Worm (Caenorhabditis elegans) whole organism, L3 larva: Measurements from ENCODE around the gene C09G4.4.

ENCODE experiments used
- ama-1 ChIP-seq: fragments of 150-350 bp; optimal IDR thresholded peaks from 2 replicates; lab custom pipeline; 2018
- ceh-16 ChIP-seq: sonication (generic microtip); optimal IDR thresholded peaks from 2 replicates; lab custom pipeline; 2017; ENCODE audit warnings: missing biosample characterization, missing genetic modification characterization
- egl-27 ChIP-seq: sonication (generic microtip); optimal IDR thresholded peaks from 4 replicates; lab custom pipeline; 2017; ENCODE audit warnings: missing biosample characterization, missing genetic modification reagents, missing genetic modification characterization
- nhr-11 ChIP-seq: fragments of 150-350 bp; optimal IDR thresholded peaks from 2 replicates; lab custom pipeline; 2014; ENCODE audit warnings: missing biosample characterization, missing genetic modification characterization
- nhr-237 ChIP-seq: fragments of 150-350 bp; optimal IDR thresholded peaks from 2 replicates; lab custom pipeline; 2014; ENCODE audit warnings: missing biosample characterization, missing genetic modification characterization
- nhr-25 ChIP-seq: sonication (generic microtip); optimal IDR thresholded peaks from 2 replicates; lab custom pipeline; 2017; ENCODE audit warnings: missing biosample characterization, missing genetic modification characterization
- nhr-76 ChIP-seq: fragments of 150-350 bp; sonication (generic microtip); optimal IDR thresholded peaks from 5 replicates; lab custom pipeline; 2014; ENCODE audit warnings: missing biosample characterization, missing genetic modification characterization
- pha-4 ChIP-seq: fragments of 150-350 bp; optimal IDR thresholded peaks from 2 replicates; lab custom pipeline; 2014; ENCODE audit warnings: missing biosample characterization, missing genetic modification reagents, missing genetic modification characterization
- snpc-4 ChIP-seq: fragments of 150-350 bp; optimal IDR thresholded peaks from 2 replicates; lab custom pipeline; 2014; ENCODE audit warnings: missing biosample characterization, missing genetic modification characterization
- tbx-2 ChIP-seq: sonication (generic microtip); optimal IDR thresholded peaks from 2 replicates; lab custom pipeline; 2016; ENCODE audit warnings: mild to moderate bottlenecking, missing genetic modification characterization, missing compliant biosample characterization
- unc-62 ChIP-seq: fragments of 150-350 bp; sonication (generic microtip); optimal IDR thresholded peaks from 4 replicates; lab custom pipeline; 2014; ENCODE audit warnings: missing biosample characterization, missing genetic modification reagents, missing genetic modification characterization
- ztf-11 ChIP-seq: fragments of 150-350 bp; optimal IDR thresholded peaks from 2 replicates; lab custom pipeline; 2014; ENCODE audit warnings: missing biosample characterization, missing genetic modification characterization
- ztf-4 ChIP-seq: fragments of 150-350 bp; optimal IDR thresholded peaks from 2 replicates; lab custom pipeline; 2014; ENCODE audit warnings: missing biosample characterization, missing genetic modification characterization

DNA sequence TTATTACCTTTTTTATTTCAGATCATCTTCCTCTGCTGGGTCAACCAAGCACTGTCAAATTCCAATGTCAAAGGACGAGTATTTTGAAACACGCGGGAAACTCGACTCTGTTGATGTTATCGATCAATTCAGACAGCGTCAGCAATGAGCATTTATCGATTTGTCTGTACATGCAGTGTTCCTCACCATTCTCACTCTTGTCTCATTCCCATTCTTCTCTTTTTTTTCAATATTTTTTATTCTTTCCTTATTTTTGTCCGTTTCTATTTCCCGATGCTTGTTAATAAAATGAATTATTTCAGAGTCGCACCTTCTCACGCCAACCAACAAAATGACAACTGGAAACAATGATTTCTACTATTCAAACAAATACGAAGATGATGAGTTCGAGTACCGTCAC lies 840 bp downstream of the C09G4.4 start, which contains the start of gene cks-1:
- TF ChIP-seq snpc-4 (tag; lab: Kevin White, UChicago) (no peak), tbx-2 (tag; lab: Kevin White, UChicago) (no peak), ceh-16 (no peak), nhr-25 (no peak), nhr-237 (no peak), ztf-4 (tag; lab: Kevin White, UChicago) (no peak), ama-1 (no peak), unc-62 (GFP tag; lab: Kevin White, UChicago) (no peak), pha-4 (tag; lab: Kevin White, UChicago) (no peak), ztf-11 (no peak), nhr-11 (tag; lab: Kevin White, UChicago) (no peak), nhr-76 (tag; lab: Kevin White, UChicago) (no peak), egl-27 (tag; lab: Kevin White, UChicago) (no peak)
